Worm (Caenorhabditis elegans): ENCODE measurements around the gene gpch-1.

Gene gpch-1

ce11 chrIII:4367649-4368048, 40.7 kb upstream of the gpch-1 start, which contains the start of gene ckb-2:
Gene ckb-2 (plus strand): TSS chrIII:4367949.
- TF ChIP-seq lsy-12 (tag; optimal IDR thresholded peaks at IDR 0.05) (no peak), pha-4 (tag; optimal IDR thresholded peaks at IDR 0.05) (no peak), elt-2 (tag; optimal IDR thresholded peaks at IDR 0.05) (no peak), skn-1 (tag; optimal IDR thresholded peaks at IDR 0.05) (no peak), zag-1 (tag; optimal IDR thresholded peaks at IDR 0.05) (no peak), tbx-2 (tag; optimal IDR thresholded peaks at IDR 0.05) (no peak), egl-5 (tag; optimal IDR thresholded peaks at IDR 0.05) (no peak), ceh-9 (tag; optimal IDR thresholded peaks at IDR 0.05) (no peak), mml-1 (tag; optimal IDR thresholded peaks at IDR 0.05) (no peak), lin-15B (tag; optimal IDR thresholded peaks at IDR 0.05) (no peak), jun-1 (tag; optimal IDR thresholded peaks at IDR 0.05) (no peak), nhr-237 (tag; optimal IDR thresholded peaks at IDR 0.05) (no peak), nhr-12 (tag; optimal IDR thresholded peaks at IDR 0.05) (no peak), egl-27 (tag; optimal IDR thresholded peaks at IDR 0.05) (no peak), R02D3.7 (tag; optimal IDR thresholded peaks at IDR 0.05) (no peak), ztf-4 (tag; optimal IDR thresholded peaks at IDR 0.05) (no peak)

- TF ChIP-seq nhr-25 (tag; optimal IDR thresholded peaks at IDR 0.05): peak; percentile 49
- peak; percentile 34 for TF ChIP-seq elt-2 (tag; optimal IDR thresholded peaks at IDR 0.05)
- peak; percentile 83 for TF ChIP-seq hmg-11 (tag; optimal IDR thresholded peaks at IDR 0.05)
- peak; percentile 40 for TF ChIP-seq nfya-1 (tag; optimal IDR thresholded peaks at IDR 0.05; ENCODE audit: insufficient read depth)
- peak; percentile 44 for TF ChIP-seq tbx-2 (tag; optimal IDR thresholded peaks at IDR 0.05)
- peak; percentile 23 for TF ChIP-seq ceh-28 (tag; optimal IDR thresholded peaks at IDR 0.05)
- TF ChIP-seq nhr-43 (tag; optimal IDR thresholded peaks at IDR 0.05; ENCODE audit: poor library complexity, severe bottlenecking): peak; percentile 17
Measured at ce11 chrIII:4369381-4369809, 39.0 kb upstream of the gpch-1 start.

- no peak for TF ChIP-seq unc-39 (tag; optimal IDR thresholded peaks at IDR 0.05)
- TF ChIP-seq jun-1 (tag; optimal IDR thresholded peaks at IDR 0.05): no peak
- no peak for TF ChIP-seq ceh-16 (tag; optimal IDR thresholded peaks at IDR 0.05)
- TF ChIP-seq nhr-12 (tag; optimal IDR thresholded peaks at IDR 0.05): no peak
- TF ChIP-seq daf-12 (tag; optimal IDR thresholded peaks at IDR 0.05): no peak
- no peak for TF ChIP-seq zag-1 (tag; optimal IDR thresholded peaks at IDR 0.05)
- TF ChIP-seq aly-2 (tag; optimal IDR thresholded peaks at IDR 0.05): no peak
- no peak for TF ChIP-seq nhr-23 (tag; optimal IDR thresholded peaks at IDR 0.05)
- TF ChIP-seq ceh-9 (tag; optimal IDR thresholded peaks at IDR 0.05): no peak
- no peak for TF ChIP-seq lsy-12 (tag; optimal IDR thresholded peaks at IDR 0.05)
- TF ChIP-seq snpc-4 (tag; optimal IDR thresholded peaks at IDR 0.05): no peak
Measured at ce11 chrIII:4370585-4370984, 37.8 kb upstream of the gpch-1 start, which contains the start of gene ckb-3. Gene ckb-3 (plus strand): TSS chrIII:4370885.

ce11 chrIII:4372894-4373293, 35.5 kb upstream of the gpch-1 start:
- TF ChIP-seq lin-15B (tag; optimal IDR thresholded peaks at IDR 0.05) (no peak), ceh-28 (tag; optimal IDR thresholded peaks at IDR 0.05) (no peak), nhr-43 (tag; optimal IDR thresholded peaks at IDR 0.05; ENCODE audit: poor library complexity, severe bottlenecking) (no peak), pqm-1 (tag; optimal IDR thresholded peaks at IDR 0.05) (no peak), nhr-23 (tag; optimal IDR thresholded peaks at IDR 0.05) (no peak), ceh-82 (tag; optimal IDR thresholded peaks at IDR 0.05) (no peak), pha-4 (tag; optimal IDR thresholded peaks at IDR 0.05) (peak; percentile 24)

ce11 chrIII:4374854-4375253, 33.5 kb upstream of the gpch-1 start, which contains the start of gene pals-26:
Gene pals-26 (plus strand): TSS chrIII:4375154.
- no peak for TF ChIP-seq daf-12 (tag; optimal IDR thresholded peaks at IDR 0.05)
- no peak for TF ChIP-seq nhr-28 (tag; optimal IDR thresholded peaks at IDR 0.05)
- TF ChIP-seq ceh-82 (tag; optimal IDR thresholded peaks at IDR 0.05): no peak
- TF ChIP-seq R02D3.7 (tag; optimal IDR thresholded peaks at IDR 0.05): no peak
- TF ChIP-seq nhr-76 (tag; optimal IDR thresholded peaks at IDR 0.05): no peak
- TF ChIP-seq fos-1 (tag; optimal IDR thresholded peaks at IDR 0.05): no peak
- no peak for TF ChIP-seq mml-1 (tag; optimal IDR thresholded peaks at IDR 0.05)
- no peak for TF ChIP-seq jun-1 (tag; optimal IDR thresholded peaks at IDR 0.05)
- TF ChIP-seq nhr-25 (tag; optimal IDR thresholded peaks at IDR 0.05): no peak
- no peak for TF ChIP-seq fkh-2 (tag; optimal IDR thresholded peaks at IDR 0.05)
- TF ChIP-seq elt-3 (tag; optimal IDR thresholded peaks at IDR 0.05): no peak
- no peak for TF ChIP-seq nfya-1 (tag; optimal IDR thresholded peaks at IDR 0.05; ENCODE audit: insufficient read depth)
- no peak for TF ChIP-seq pha-4 (tag; optimal IDR thresholded peaks at IDR 0.05)
- TF ChIP-seq snpc-4 (tag; optimal IDR thresholded peaks at IDR 0.05): no peak
- no peak for TF ChIP-seq hmg-11 (tag; optimal IDR thresholded peaks at IDR 0.05)
- no peak for TF ChIP-seq pqm-1 (tag; optimal IDR thresholded peaks at IDR 0.05)
- TF ChIP-seq egl-27 (tag; optimal IDR thresholded peaks at IDR 0.05): no peak
- TF ChIP-seq ztf-4 (tag; optimal IDR thresholded peaks at IDR 0.05): no peak

Measured in whole organism, L3 larva.